Fruit fly (Drosophila melanogaster) whole organism, embryonic: ENCODE measurements around the gene mRpL55.

Source experiments
- Bdp1 ChIP-seq: fragments of 200-800 bp; sonication (Bioruptor generic); optimal IDR thresholded peaks from 3 replicates; lab custom pipeline; 2016; ENCODE audit warnings: missing biosample characterization, missing genetic modification characterization
- CG10366 ChIP-seq: fragments of 200-800 bp; sonication (Bioruptor generic); IDR thresholded peaks from 2 replicates; pipeline ENCODE4 v1.3.6; 2022; ENCODE audit warnings: missing biosample characterization, missing genetic modification characterization
- CG10654 ChIP-seq: fragments of 200-800 bp; sonication (Bioruptor generic); optimal IDR thresholded peaks from 2 replicates; lab custom pipeline; 2016; ENCODE audit warnings: missing biosample characterization, missing genetic modification characterization
- CG11696 ChIP-seq: fragments of 200-800 bp; sonication (Bioruptor generic); IDR thresholded peaks from 2 replicates; pipeline ENCODE4 v1.3.6; 2022; ENCODE audit warnings: missing biosample characterization, missing genetic modification characterization
- CG12942 ChIP-seq: fragments of 200-800 bp; sonication (Bioruptor generic); optimal IDR thresholded peaks from 3 replicates; lab custom pipeline; 2016; ENCODE audit warnings: missing biosample characterization, missing genetic modification characterization
- CG14965 ChIP-seq: fragments of 200-800 bp; sonication (Bioruptor generic); optimal IDR thresholded peaks from 2 replicates; lab custom pipeline; 2016; ENCODE audit warnings: missing biosample characterization, missing genetic modification characterization, borderline replicate concordance
- CG1603 ChIP-seq: fragments of 200-800 bp; sonication (Bioruptor generic); optimal IDR thresholded peaks from 2 replicates; lab custom pipeline; 2019; ENCODE audit warnings: missing biosample characterization, mild to moderate bottlenecking, missing genetic modification characterization, moderate library complexity
- CG18011 ChIP-seq: fragments of 200-800 bp; sonication (Bioruptor generic); optimal IDR thresholded peaks from 2 replicates; lab custom pipeline; 2017; ENCODE audit warnings: missing biosample characterization, missing genetic modification characterization, mild to moderate bottlenecking, moderate library complexity, missing genotype
- CG18476 ChIP-seq: fragments of 200-800 bp; sonication (Bioruptor generic); optimal IDR thresholded peaks from 2 replicates; lab custom pipeline; 2016; ENCODE audit warnings: missing biosample characterization, mild to moderate bottlenecking, missing genetic modification characterization
- CG2120 ChIP-seq: fragments of 200-800 bp; sonication (Bioruptor generic); optimal IDR thresholded peaks from 3 replicates; lab custom pipeline; 2016; ENCODE audit warnings: missing biosample characterization, missing genetic modification characterization
- CG2199 ChIP-seq: fragments of 200-800 bp; sonication (Bioruptor generic); IDR thresholded peaks from 3 replicates; pipeline ENCODE4 v1.3.6; 2022; ENCODE audit warnings: missing biosample characterization, missing genetic modification characterization
- CG30403 ChIP-seq: fragments of 200-800 bp; sonication (Bioruptor generic); optimal IDR thresholded peaks from 3 replicates; lab custom pipeline; 2016; ENCODE audit warnings: missing biosample characterization, missing genetic modification characterization
- CG3838 ChIP-seq: fragments of 200-800 bp; sonication (Bioruptor generic); optimal IDR thresholded peaks from 3 replicates; lab custom pipeline; 2016; ENCODE audit warnings: missing biosample characterization, missing genetic modification characterization
- CG4360 ChIP-seq: fragments of 200-800 bp; sonication (Bioruptor generic); IDR thresholded peaks from 2 replicates; pipeline ENCODE4 v1.3.6; 2022; ENCODE audit warnings: missing biosample characterization, missing genetic modification characterization
- CG4617 ChIP-seq: fragments of 200-800 bp; sonication (Bioruptor generic); optimal IDR thresholded peaks from 3 replicates; lab custom pipeline; 2016; ENCODE audit warnings: missing biosample characterization, missing genetic modification characterization, borderline replicate concordance
- CG6272 ChIP-seq: fragments of 200-800 bp; sonication (Bioruptor generic); IDR thresholded peaks from 2 replicates; pipeline ENCODE4 v1.3.6; 2022; ENCODE audit warnings: missing biosample characterization, missing genetic modification characterization
- CG6689 ChIP-seq: fragments of 200-800 bp; sonication (Bioruptor generic); IDR thresholded peaks from 2 replicates; pipeline ENCODE4 v1.3.6; 2022; ENCODE audit warnings: missing biosample characterization, missing genetic modification characterization
- CG9876 ChIP-seq: fragments of 200-800 bp; sonication (Bioruptor generic); optimal IDR thresholded peaks from 2 replicates; lab custom pipeline; 2016; ENCODE audit warnings: missing biosample characterization, missing genetic modification characterization
- Deaf1 ChIP-seq: fragments of 200-800 bp; optimal IDR thresholded peaks from 3 replicates; lab custom pipeline; 2019; ENCODE audit warnings: missing biosample characterization, mild to moderate bottlenecking, missing genetic modification characterization, moderate library complexity
- Dip2 ChIP-seq: fragments of 200-800 bp; sonication (Bioruptor generic); IDR thresholded peaks from 2 replicates; pipeline ENCODE4 v1.3.6; 2022; ENCODE audit warnings: missing biosample characterization, missing genetic modification characterization
- E2f2 ChIP-seq: fragments of 200-800 bp; sonication (Bioruptor generic); IDR thresholded peaks from 2 replicates; pipeline ENCODE4 v1.3.6; 2022; ENCODE audit warnings: missing biosample characterization, missing genetic modification characterization
- Fer1 ChIP-seq: fragments of 200-800 bp; sonication (Bioruptor generic); optimal IDR thresholded peaks from 2 replicates; lab custom pipeline; 2017; ENCODE audit warnings: missing biosample characterization, mild to moderate bottlenecking, missing genetic modification characterization
- Fer3 ChIP-seq: fragments of 200-800 bp; sonication (Bioruptor generic); optimal IDR thresholded peaks from 2 replicates; lab custom pipeline; 2018; ENCODE audit warnings: missing biosample characterization, mild to moderate bottlenecking, missing genetic modification characterization, moderate library complexity
- GATAe ChIP-seq: fragments of 200-800 bp; sonication (Bioruptor generic); conservative IDR thresholded peaks from 2 replicates; pipeline ENCODE4 v1.3.6; 2022; ENCODE audit warnings: missing biosample characterization, missing genetic modification characterization
- Lhr ChIP-seq: fragments of 200-800 bp; sonication (Bioruptor generic); optimal IDR thresholded peaks from 3 replicates; lab custom pipeline; 2017; ENCODE audit warnings: mild to moderate bottlenecking, missing biosample characterization, missing genetic modification reagents, missing genetic modification characterization
- Myb ChIP-seq: fragments of 200-800 bp; sonication (Bioruptor generic); optimal IDR thresholded peaks from 2 replicates; lab custom pipeline; 2016; ENCODE audit warnings: missing biosample characterization, missing genetic modification characterization
- Neu2 ChIP-seq: fragments of 200-800 bp; sonication (Bioruptor generic); optimal IDR thresholded peaks from 3 replicates; lab custom pipeline; 2016; ENCODE audit warnings: missing biosample characterization, missing genetic modification characterization, borderline replicate concordance
- NfI ChIP-seq: fragments of 200-800 bp; sonication (Bioruptor generic); optimal IDR thresholded peaks from 3 replicates; lab custom pipeline; 2018; ENCODE audit warnings: missing biosample characterization, mild to moderate bottlenecking, missing genetic modification characterization, moderate library complexity
- Oaz ChIP-seq: fragments of 200-800 bp; sonication (Bioruptor generic); IDR thresholded peaks from 2 replicates; pipeline ENCODE4 v1.3.6; 2022; ENCODE audit warnings: missing biosample characterization, missing genetic modification characterization
- Side ChIP-seq: fragments of 200-800 bp; sonication (Bioruptor generic); optimal IDR thresholded peaks from 2 replicates; lab custom pipeline; 2016; ENCODE audit warnings: missing biosample characterization, missing genetic modification characterization
- Taf1 ChIP-seq: fragments of 200-800 bp; sonication (Bioruptor generic); IDR thresholded peaks from 2 replicates; pipeline ENCODE4 v1.3.6; 2022; ENCODE audit warnings: missing biosample characterization, missing genetic modification characterization
- Trl ChIP-seq, 3 experiments: fragments of >200 bp in 2 of 3; fragments of 200-800 bp in 1 of 3; sonication (Bioruptor generic) in 1 of 3; optimal IDR thresholded peaks; 2 replicates in 1 of 3; 3 replicates in 2 of 3; lab custom pipeline; 2016 to 2017; ENCODE audit warnings: missing biosample characterization in 1 of 3, missing genetic modification characterization in 1 of 3
- Xbp1 ChIP-seq: fragments of 200-800 bp; sonication (Bioruptor generic); optimal IDR thresholded peaks from 3 replicates; lab custom pipeline; 2016; ENCODE audit warnings: missing biosample characterization, mild to moderate bottlenecking, missing genetic modification characterization
- bsh ChIP-seq, 2 experiments: fragments of 200-800 bp; sonication (Bioruptor generic); optimal IDR thresholded peaks; 2 replicates each; lab custom pipeline; 2017 to 2018; ENCODE audit warnings: mild to moderate bottlenecking in 2 of 2, missing biosample characterization in 2 of 2, missing genetic modification characterization in 2 of 2, moderate library complexity in 1 of 2
- cad ChIP-seq: fragments of >200 bp; optimal IDR thresholded peaks from 2 replicates; lab custom pipeline; 2017; ENCODE audit warnings: missing biosample characterization, missing genetic modification characterization
- cas ChIP-seq: fragments of 200-800 bp; sonication (Bioruptor generic); IDR thresholded peaks from 2 replicates; pipeline ENCODE4 v1.3.6; 2022; ENCODE audit warnings: missing biosample characterization, missing genetic modification characterization
- cg ChIP-seq: fragments of 200-800 bp; sonication (Bioruptor generic); optimal IDR thresholded peaks from 3 replicates; lab custom pipeline; 2019; ENCODE audit warnings: missing biosample characterization, mild to moderate bottlenecking, missing genetic modification characterization, moderate library complexity
- danr ChIP-seq: fragments of 200-800 bp; sonication (Bioruptor generic); IDR thresholded peaks from 2 replicates; pipeline ENCODE4 v1.3.6; 2022; ENCODE audit warnings: missing biosample characterization, missing genetic modification characterization
- dpn ChIP-seq, 2 experiments: fragments of 200-800 bp; sonication (Bioruptor generic); optimal IDR thresholded peaks; 3 replicates each; lab custom pipeline; 2016; ENCODE audit warnings: missing biosample characterization in 2 of 2, missing genetic modification characterization in 2 of 2
- gcm2 ChIP-seq: fragments of 200-800 bp; sonication (Bioruptor generic); optimal IDR thresholded peaks from 2 replicates; lab custom pipeline; 2016; ENCODE audit warnings: missing biosample characterization, missing genetic modification characterization
- h ChIP-seq: fragments of >200 bp; optimal IDR thresholded peaks from 2 replicates; lab custom pipeline; 2017
- jigr1 ChIP-seq: fragments of 200-800 bp; sonication (Bioruptor generic); IDR thresholded peaks from 3 replicates; pipeline ENCODE4 v1.3.6; 2022; ENCODE audit warnings: missing biosample characterization, missing genetic modification characterization
- kni ChIP-seq: fragments of 200-800 bp; sonication (Bioruptor generic); optimal IDR thresholded peaks from 3 replicates; lab custom pipeline; 2017; ENCODE audit warnings: mild to moderate bottlenecking, missing biosample characterization, missing genetic modification reagents, missing genetic modification characterization
- lmd ChIP-seq: fragments of 200-800 bp; sonication (Bioruptor generic); IDR thresholded peaks from 2 replicates; pipeline ENCODE4 v1.3.6; 2022; ENCODE audit warnings: missing biosample characterization, missing genetic modification characterization
- mirr ChIP-seq: fragments of 200-800 bp; sonication (Bioruptor generic); optimal IDR thresholded peaks from 3 replicates; lab custom pipeline; 2018; ENCODE audit warnings: missing biosample characterization, mild to moderate bottlenecking, missing genetic modification characterization
- nom ChIP-seq: fragments of 200-800 bp; sonication (Bioruptor generic); optimal IDR thresholded peaks from 2 replicates; lab custom pipeline; 2017; ENCODE audit warnings: missing biosample characterization, missing genetic modification characterization, mild to moderate bottlenecking, moderate library complexity, missing genetic modification reagents
- pzg ChIP-seq: fragments of 200-800 bp; sonication (Bioruptor generic); optimal IDR thresholded peaks from 3 replicates; lab custom pipeline; 2018; ENCODE audit warnings: missing biosample characterization, mild to moderate bottlenecking, missing genetic modification characterization, moderate library complexity
- ranshi ChIP-seq: fragments of 200-800 bp; sonication (Bioruptor generic); IDR thresholded peaks from 2 replicates; pipeline ENCODE4 v1.3.6; 2022; ENCODE audit warnings: missing biosample characterization, missing genetic modification characterization
- sens ChIP-seq: fragments of 200-800 bp; sonication (Bioruptor generic); peaks from one replicate; lab custom pipeline; 2016; ENCODE audit warnings: missing biosample characterization, missing genetic modification characterization
- vnd ChIP-seq: fragments of 200-800 bp; sonication (Bioruptor generic); IDR thresholded peaks from 3 replicates; pipeline ENCODE4 v1.3.6; 2022; ENCODE audit warnings: missing biosample characterization, missing genetic modification characterization; ENCODE audit not compliant: partially characterized antibody
- wdn ChIP-seq: fragments of 200-800 bp; sonication (Bioruptor generic); IDR thresholded peaks from 2 replicates; pipeline ENCODE4 v1.3.6; 2022; ENCODE audit warnings: missing biosample characterization, missing genetic modification characterization
- yki ChIP-seq: fragments of >200 bp; optimal IDR thresholded peaks from 3 replicates; lab custom pipeline; 2018
- zfh2 ChIP-seq: fragments of 200-800 bp; sonication (Bioruptor generic); optimal IDR thresholded peaks from 2 replicates; lab custom pipeline; 2016; ENCODE audit warnings: missing biosample characterization, missing genetic modification characterization

Gene mRpL55

DNA sequence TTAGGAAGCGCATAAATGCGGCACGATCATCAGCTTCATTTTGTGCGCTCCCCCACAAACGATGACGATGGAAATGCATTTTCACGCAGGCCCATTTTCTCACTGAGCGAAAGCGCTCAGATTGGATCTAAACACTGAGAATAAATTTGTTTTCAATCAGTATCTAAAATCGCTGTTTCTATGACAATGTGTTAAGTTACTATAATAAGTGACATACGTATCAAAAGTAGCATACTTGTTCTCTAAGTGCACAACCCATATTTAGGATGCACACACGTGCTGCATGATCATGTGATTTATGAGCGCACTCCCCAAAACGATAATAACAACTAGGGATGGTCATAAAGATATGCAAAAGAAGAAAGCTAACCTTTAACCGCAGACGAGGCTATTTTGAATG lies 13.4 kb upstream of the mRpL55 start (continued):
- TF ChIP-seq E2f2 (GFP tag; lab: Robert Waterston, UW) (no peak), CG10366 (GFP tag; lab: Robert Waterston, UW) (no peak; the same call in 1 of the 2 replicates), wdn (GFP tag; lab: Robert Waterston, UW) (no peak), cg (no peak), kni (no peak), h (no peak), Fer1 (GFP tag; lab: Kevin White, UChicago) (no peak), pzg (GFP tag; lab: Kevin White, UChicago) (no peak), CG11696 (0 out of 2 replicates have a peak, but pooled peaks have one; percentile 12), CG30403 (GFP tag; lab: Kevin White, UChicago) (no peak), lmd (GFP tag; lab: Robert Waterston, UW) (no peak), CG6272 (GFP tag; lab: Robert Waterston, UW) (no peak), CG3838 (no peak), mirr (GFP tag; lab: Kevin White, UChicago) (no peak), nom (GFP tag; lab: Kevin White, UChicago) (no peak), Fer3 (tag; lab: Kevin White, UChicago) (no peak), Taf1 (GFP tag; lab: Robert Waterston, UW) (no peak), Dip2 (GFP tag; lab: Robert Waterston, UW) (no peak), Side (GFP tag; lab: Kevin White, UChicago) (no peak), yki (lab: Kevin White, UChicago) (no peak), CG12942 (GFP tag; lab: Kevin White, UChicago) (no peak), cad (GFP tag; lab: Kevin White, UChicago) (no peak), NfI (GFP tag; lab: Kevin White, UChicago) (no peak), sens (GFP tag; lab: Kevin White, UChicago) (peak; percentile 83), cas (GFP tag; lab: Robert Waterston, UW) (no peak), CG10654 (no peak), CG9876 (GFP tag; lab: Kevin White, UChicago) (no peak), CG2120 (no peak), CG18011 (no peak), CG18476 (GFP tag; lab: Kevin White, UChicago) (no peak), Deaf1 (no peak), CG6689 (GFP tag; lab: Robert Waterston, UW) (no peak), ranshi (GFP tag; lab: Robert Waterston, UW) (0 out of 2 replicates have a peak, but pooled peaks have one; percentile 10), CG2199 (GFP tag; lab: Robert Waterston, UW) (no peak), Neu2 (GFP tag; lab: Kevin White, UChicago) (no peak), bsh (GFP tag; optimal IDR thresholded peaks at IDR 0.05; lab: Kevin White, UChicago) (peak in 1 of 2 experiments; percentile 71), gcm2 (no peak), Bdp1 (GFP tag; lab: Kevin White, UChicago) (no peak), Lhr (GFP tag; lab: Kevin White, UChicago) (no peak), jigr1 (GFP tag; lab: Robert Waterston, UW) (no peak), CG4360 (GFP tag; lab: Robert Waterston, UW) (no peak), danr (no peak), CG4617 (GFP tag; lab: Kevin White, UChicago) (no peak), Xbp1 (GFP tag; lab: Kevin White, UChicago) (peak; percentile 11), Trl (optimal IDR thresholded peaks at IDR 0.05; lab: Kevin White, UChicago) (no peak), Trl (GFP tag; optimal IDR thresholded peaks at IDR 0.05; lab: Kevin White, UChicago) (no peak), Oaz (GFP tag; lab: Robert Waterston, UW) (no peak), vnd (GFP tag; lab: Robert Waterston, UW) (no peak), CG1603 (tag; lab: Kevin White, UChicago) (peak; percentile 52), GATAe (GFP tag; lab: Robert Waterston, UW) (no peak), Myb (GFP tag; lab: Kevin White, UChicago) (no peak), CG14965 (no peak), dpn (GFP tag; optimal IDR thresholded peaks at IDR 0.05; lab: Kevin White, UChicago) (no peak), zfh2 (no peak)
